Worm (Caenorhabditis elegans): ENCODE results near the gene eef-1A.1.

Gene eef-1A.1

ce11 chrIII:6978875-6979274 is 7.4 kb upstream of the eef-1A.1 start (continued):
- TF ChIP-seq nhr-80 (tag; optimal IDR thresholded peaks at IDR 0.05) (no peak), attf-3 (GFP tag; conservative IDR thresholded peaks at IDR 0.05) (no peak), C06A6.2 (GFP tag; conservative IDR thresholded peaks at IDR 0.05) (no peak)

- TF ChIP-seq snpc-4 (GFP tag; optimal IDR thresholded peaks at IDR 0.05) (no peak), snpc-4 (tag; optimal IDR thresholded peaks at IDR 0.05) (no peak), nhr-179 (tag; optimal IDR thresholded peaks at IDR 0.05) (no peak), Y67H2A.10 (GFP tag; conservative IDR thresholded peaks at IDR 0.05) (no peak), ztf-25 (GFP tag; IDR thresholded peaks at IDR 0.05) (no peak), F57A8.1 (GFP tag; optimal IDR thresholded peaks at IDR 0.05) (no peak), dox-1 (GFP tag; IDR thresholded peaks at IDR 0.05) (no peak), lsy-27 (tag; optimal IDR thresholded peaks at IDR 0.05; ENCODE audit: borderline replicate concordance, insufficient read depth) (no peak), zfh-2 (GFP tag; conservative IDR thresholded peaks at IDR 0.05) (no peak), ceh-58 (GFP tag; IDR thresholded peaks at IDR 0.05) (no peak), cebp-2 (GFP tag; IDR thresholded peaks at IDR 0.05) (no peak), rcor-1 (GFP tag; IDR thresholded peaks at IDR 0.05) (no peak), hmg-1.2 (GFP tag; IDR thresholded peaks at IDR 0.05) (no peak), F57C9.4 (tag; optimal IDR thresholded peaks at IDR 0.05) (no peak), atf-7 (tag; optimal IDR thresholded peaks at IDR 0.05) (no peak), hrde-1 (tag; optimal IDR thresholded peaks at IDR 0.05; ENCODE audit: borderline replicate concordance) (no peak), mes-4 (tag; optimal IDR thresholded peaks at IDR 0.05) (no peak), hlh-26 (GFP tag; conservative IDR thresholded peaks at IDR 0.05) (no peak), nhr-80 (tag; optimal IDR thresholded peaks at IDR 0.05) (no peak), snpc-3.4 (tag; optimal IDR thresholded peaks at IDR 0.05) (no peak)
Observed at ce11 chrIII:6974952-6975351, 3.4 kb upstream of the eef-1A.1 start.

ce11 chrIII:6973682-6974081 is 2.2 kb upstream of the eef-1A.1 start, which contains the start of gene F31E3.2:
Gene F31E3.2, plus strand, starts transcription at chrIII:6973982.
- 0 out of 2 replicates have a peak, but pooled peaks have one; percentile 22 for TF ChIP-seq D2030.7 (GFP tag; IDR thresholded peaks at IDR 0.05)
- TF ChIP-seq him-1 (tag; optimal IDR thresholded peaks at IDR 0.05): peak; percentile 4
- TF ChIP-seq rpc-1 (optimal IDR thresholded peaks at IDR 0.05): no peak
- no peak for TF ChIP-seq rpc-1 (tag; optimal IDR thresholded peaks at IDR 0.05)
- TF ChIP-seq C17E4.6 (GFP tag; IDR thresholded peaks at IDR 0.05): 0 out of 2 replicates have a peak, but pooled peaks have one; percentile 51

- peak; percentile 33; the same call in 1 of the 2 replicates for TF ChIP-seq dox-1 (GFP tag; IDR thresholded peaks at IDR 0.05)
- peak; percentile 10 for TF ChIP-seq efl-1 (GFP tag; optimal IDR thresholded peaks at IDR 0.05)
- 0 out of 2 replicates have a peak, but pooled peaks have one; percentile 19 for TF ChIP-seq pbrm-1 (GFP tag; IDR thresholded peaks at IDR 0.05)
- peak; percentile 67; the same call in 1 of the 2 replicates for TF ChIP-seq zfh-2 (GFP tag; conservative IDR thresholded peaks at IDR 0.05)
- no peak for TF ChIP-seq Y79H2A.3 (GFP tag; conservative IDR thresholded peaks at IDR 0.05)
- TF ChIP-seq gei-17 (GFP tag; optimal IDR thresholded peaks at IDR 0.05): no peak
Observed at ce11 chrIII:6970744-6971143, 768 bp downstream of the eef-1A.1 start.

ce11 chrIII:6969781-6970342 is 1.6 kb downstream of the eef-1A.1 start:
- TF ChIP-seq Y53F4B.3 (GFP tag; IDR thresholded peaks at IDR 0.05) (0 out of 2 replicates have a peak, but pooled peaks have one; percentile 18), ztf-22 (GFP tag; optimal IDR thresholded peaks at IDR 0.05) (peak; percentile 3), F57C9.4 (tag; optimal IDR thresholded peaks at IDR 0.05) (no peak), F37B4.10 (GFP tag; IDR thresholded peaks at IDR 0.05) (no peak), atf-7 (tag; optimal IDR thresholded peaks at IDR 0.05) (no peak), D2030.7 (GFP tag; IDR thresholded peaks at IDR 0.05) (peak; percentile 67), lir-1 (GFP tag; conservative IDR thresholded peaks at IDR 0.05) (no peak), pbrm-1 (GFP tag; IDR thresholded peaks at IDR 0.05) (no peak), ceh-100 (GFP tag; IDR thresholded peaks at IDR 0.05) (peak; percentile 12; the same call in 1 of the 2 replicates), die-1 (tag; optimal IDR thresholded peaks at IDR 0.05) (peak; percentile 26), ceh-27 (GFP tag; optimal IDR thresholded peaks at IDR 0.05) (no peak), attf-5 (GFP tag; optimal IDR thresholded peaks at IDR 0.05) (no peak), chd-7 (tag; optimal IDR thresholded peaks at IDR 0.05) (no peak), athp-1 (tag; optimal IDR thresholded peaks at IDR 0.05) (peak; percentile 58), F55B11.4 (tag; optimal IDR thresholded peaks at IDR 0.05; ENCODE audit: borderline replicate concordance, insufficient read depth) (no peak)

Data from whole organism, young adult.